Worm (Caenorhabditis elegans): Measurements from ENCODE around the gene Y57G11A.2.

Y57G11A.2 gene

ce11 chrIV:14534967-14535366 lies 15.6 kb upstream of the Y57G11A.2 start, which contains the start of gene T27E7.4:
Gene T27E7.4, minus strand, starts transcription at chrIV:14535067.
- TF ChIP-seq cnd-1 (tag; optimal IDR thresholded peaks at IDR 0.05) (no peak), snpc-4 (tag; optimal IDR thresholded peaks at IDR 0.05) (no peak), hlh-1 (tag; optimal IDR thresholded peaks at IDR 0.05) (no peak), bed-3 (GFP tag; optimal IDR thresholded peaks at IDR 0.05) (no peak), nhr-76 (tag; optimal IDR thresholded peaks at IDR 0.05) (no peak), unc-62 (GFP tag; optimal IDR thresholded peaks at IDR 0.05) (no peak), ceh-43 (GFP tag; optimal IDR thresholded peaks at IDR 0.05) (no peak), ham-2 (GFP tag; optimal IDR thresholded peaks at IDR 0.05) (no peak), mab-5 (tag; optimal IDR thresholded peaks at IDR 0.05) (no peak), lin-32 (GFP tag; optimal IDR thresholded peaks at IDR 0.05) (no peak), tbx-8 (GFP tag; optimal IDR thresholded peaks at IDR 0.05) (no peak), zip-8 (tag; optimal IDR thresholded peaks at IDR 0.05) (no peak), lsy-2 (tag; optimal IDR thresholded peaks at IDR 0.05) (no peak)

ce11 chrIV:14532366-14532765 lies 13.0 kb upstream of the Y57G11A.2 start:
- TF ChIP-seq drap-1 (GFP tag; optimal IDR thresholded peaks at IDR 0.05) (no peak), unc-62 (GFP tag; optimal IDR thresholded peaks at IDR 0.05) (no peak), flh-1 (GFP tag; optimal IDR thresholded peaks at IDR 0.05) (no peak), blmp-1 (tag; optimal IDR thresholded peaks at IDR 0.05) (peak; percentile 9)

ce11 chrIV:14530031-14530430 lies 10.7 kb upstream of the Y57G11A.2 start:
- TF ChIP-seq elt-1 (tag; optimal IDR thresholded peaks at IDR 0.05; ENCODE audit: borderline replicate concordance, insufficient read depth), result no peak
- TF ChIP-seq nhr-28 (tag; optimal IDR thresholded peaks at IDR 0.05), result no peak
- no peak for TF ChIP-seq unc-39 (tag; optimal IDR thresholded peaks at IDR 0.05)
- TF ChIP-seq tbx-8 (GFP tag; optimal IDR thresholded peaks at IDR 0.05), result no peak
- TF ChIP-seq nhr-12 (tag; optimal IDR thresholded peaks at IDR 0.05), result no peak
- no peak for TF ChIP-seq snpc-4 (tag; optimal IDR thresholded peaks at IDR 0.05)
- TF ChIP-seq nhr-237 (tag; optimal IDR thresholded peaks at IDR 0.05), result no peak
- TF ChIP-seq hlh-1 (tag; optimal IDR thresholded peaks at IDR 0.05), result no peak
- TF ChIP-seq drap-1 (GFP tag; optimal IDR thresholded peaks at IDR 0.05), result no peak
- no peak for TF ChIP-seq ztf-11 (tag; optimal IDR thresholded peaks at IDR 0.05)
- no peak for TF ChIP-seq nhr-2 (tag; optimal IDR thresholded peaks at IDR 0.05)
- TF ChIP-seq flh-1 (GFP tag; optimal IDR thresholded peaks at IDR 0.05), result no peak
- TF ChIP-seq ham-2 (GFP tag; optimal IDR thresholded peaks at IDR 0.05), result no peak
- TF ChIP-seq zip-8 (tag; optimal IDR thresholded peaks at IDR 0.05), result no peak
- no peak for TF ChIP-seq ceh-83 (GFP tag; optimal IDR thresholded peaks at IDR 0.05)
- no peak for TF ChIP-seq cnd-1 (tag; optimal IDR thresholded peaks at IDR 0.05)
- TF ChIP-seq lin-32 (GFP tag; optimal IDR thresholded peaks at IDR 0.05), result no peak
- TF ChIP-seq unc-120 (tag; optimal IDR thresholded peaks at IDR 0.05; ENCODE audit: poor library complexity, severe bottlenecking), result no peak
- TF ChIP-seq mep-1 (tag; optimal IDR thresholded peaks at IDR 0.05), result no peak
- no peak for TF ChIP-seq ceh-39 (tag; optimal IDR thresholded peaks at IDR 0.05)

ce11 chrIV:14528718-14529117 lies 9.4 kb upstream of the Y57G11A.2 start, which contains the start of gene T27E7.3:
Gene T27E7.3, plus strand, starts transcription at chrIV:14529018.
- TF ChIP-seq elt-1 (tag; optimal IDR thresholded peaks at IDR 0.05; ENCODE audit: borderline replicate concordance, insufficient read depth) (no peak), nhr-2 (tag; optimal IDR thresholded peaks at IDR 0.05) (no peak), ces-1 (GFP tag; optimal IDR thresholded peaks at IDR 0.05) (no peak), M03D4.4 (tag; optimal IDR thresholded peaks at IDR 0.05) (no peak), mls-2 (tag; optimal IDR thresholded peaks at IDR 0.05) (no peak), ceh-83 (GFP tag; optimal IDR thresholded peaks at IDR 0.05) (no peak), ham-2 (GFP tag; optimal IDR thresholded peaks at IDR 0.05) (no peak), ceh-43 (GFP tag; optimal IDR thresholded peaks at IDR 0.05) (no peak), nhr-12 (tag; optimal IDR thresholded peaks at IDR 0.05) (no peak), flh-1 (GFP tag; optimal IDR thresholded peaks at IDR 0.05) (no peak), ceh-39 (tag; optimal IDR thresholded peaks at IDR 0.05) (no peak), mep-1 (tag; optimal IDR thresholded peaks at IDR 0.05) (no peak), lsy-2 (tag; optimal IDR thresholded peaks at IDR 0.05) (no peak), nhr-76 (tag; optimal IDR thresholded peaks at IDR 0.05) (no peak), unc-39 (tag; optimal IDR thresholded peaks at IDR 0.05) (no peak), tbx-8 (GFP tag; optimal IDR thresholded peaks at IDR 0.05) (no peak)

- TF ChIP-seq elt-3 (tag; optimal IDR thresholded peaks at IDR 0.05) (no peak), lin-13 (tag; optimal IDR thresholded peaks at IDR 0.05) (no peak), elt-1 (tag; optimal IDR thresholded peaks at IDR 0.05; ENCODE audit: borderline replicate concordance, insufficient read depth) (no peak), ceh-43 (GFP tag; optimal IDR thresholded peaks at IDR 0.05) (no peak), unc-62 (GFP tag; optimal IDR thresholded peaks at IDR 0.05) (no peak), bed-3 (GFP tag; optimal IDR thresholded peaks at IDR 0.05) (no peak), unc-120 (tag; optimal IDR thresholded peaks at IDR 0.05; ENCODE audit: poor library complexity, severe bottlenecking) (no peak), ceh-83 (GFP tag; optimal IDR thresholded peaks at IDR 0.05) (no peak), sptf-1 (tag; optimal IDR thresholded peaks at IDR 0.05) (no peak), nhr-76 (tag; optimal IDR thresholded peaks at IDR 0.05) (no peak), snpc-4 (tag; optimal IDR thresholded peaks at IDR 0.05) (no peak), ces-1 (GFP tag; optimal IDR thresholded peaks at IDR 0.05) (no peak), pha-4 (tag; optimal IDR thresholded peaks at IDR 0.05) (no peak), lsy-2 (tag; optimal IDR thresholded peaks at IDR 0.05) (no peak)
These were observed 4.2 kb upstream of the Y57G11A.2 start, which contains the start of gene srh-63 for ce11 chrIV:14523568-14523967. Gene srh-63, plus strand, starts transcription at chrIV:14523868.
